Fruit fly (Drosophila melanogaster) whole organism, embryonic: ENCODE measurements around the gene shakB.

Experiments
- Atf-2 ChIP-seq: fragments of 200-800 bp; sonication (Bioruptor generic); optimal IDR thresholded peaks from 2 replicates; lab custom pipeline; 2016; ENCODE audit warnings: missing biosample characterization, missing genetic modification characterization
- Atf3 ChIP-seq: fragments of 200-800 bp; sonication (Bioruptor generic); optimal IDR thresholded peaks from 3 replicates; lab custom pipeline; 2016; ENCODE audit warnings: missing biosample characterization, missing genetic modification characterization
- Awh ChIP-seq: fragments of 200-800 bp; sonication (Bioruptor generic); IDR thresholded peaks from 2 replicates; pipeline ENCODE4, ENCODE4 v1.3.6; 2022; ENCODE audit warnings: missing biosample characterization, missing genetic modification characterization
- CG10654 ChIP-seq: fragments of 200-800 bp; sonication (Bioruptor generic); optimal IDR thresholded peaks from 2 replicates; lab custom pipeline; 2016; ENCODE audit warnings: missing biosample characterization, missing genetic modification characterization
- CG11085 ChIP-seq: fragments of 200-800 bp; sonication (Bioruptor generic); IDR thresholded peaks from 2 replicates; pipeline ENCODE4 v1.3.6; 2022; ENCODE audit warnings: missing biosample characterization, missing genetic modification characterization
- CG11398 ChIP-seq: fragments of 200-800 bp; sonication (Bioruptor generic); optimal IDR thresholded peaks from 2 replicates; lab custom pipeline; 2016; ENCODE audit warnings: missing biosample characterization, missing genetic modification characterization
- CG12299 ChIP-seq: fragments of 200-800 bp; sonication (Bioruptor generic); optimal IDR thresholded peaks from 2 replicates; lab custom pipeline; 2018; ENCODE audit warnings: missing biosample characterization, mild to moderate bottlenecking, missing genetic modification characterization
- CG12744 ChIP-seq: fragments of 200-800 bp; sonication (Bioruptor generic); optimal IDR thresholded peaks from 2 replicates; lab custom pipeline; 2016; ENCODE audit warnings: missing biosample characterization, missing genetic modification characterization
- CG14014 ChIP-seq: fragments of 200-800 bp; sonication (Bioruptor generic); IDR thresholded peaks from 2 replicates; pipeline ENCODE4 v1.3.6; 2022; ENCODE audit warnings: missing biosample characterization, missing genetic modification characterization
- CG15514 ChIP-seq: fragments of 200-800 bp; sonication (Bioruptor generic); optimal IDR thresholded peaks from 3 replicates; lab custom pipeline; 2017; ENCODE audit warnings: missing biosample characterization, missing genetic modification characterization, mild to moderate bottlenecking, moderate library complexity, missing genetic modification reagents
- CG17802 ChIP-seq: fragments of 200-800 bp; sonication (Bioruptor generic); optimal IDR thresholded peaks from 2 replicates; lab custom pipeline; 2018; ENCODE audit warnings: missing biosample characterization, mild to moderate bottlenecking, missing genetic modification characterization, moderate library complexity
- CG18619 ChIP-seq: fragments of 200-800 bp; sonication (Bioruptor generic); optimal IDR thresholded peaks from 3 replicates; lab custom pipeline; 2017; ENCODE audit warnings: missing biosample characterization, mild to moderate bottlenecking, missing genetic modification characterization
- CG34376 ChIP-seq: fragments of 200-800 bp; sonication (Bioruptor generic); optimal IDR thresholded peaks from 2 replicates; lab custom pipeline; 2018; ENCODE audit warnings: missing biosample characterization, mild to moderate bottlenecking, missing genetic modification characterization
- CG4360 ChIP-seq: fragments of 200-800 bp; sonication (Bioruptor generic); IDR thresholded peaks from 2 replicates; pipeline ENCODE4 v1.3.6; 2022; ENCODE audit warnings: missing biosample characterization, missing genetic modification characterization
- CG43689 ChIP-seq: fragments of 200-800 bp; sonication (Bioruptor generic); IDR thresholded peaks from 2 replicates; pipeline ENCODE4 v1.3.6; 2022; ENCODE audit warnings: missing biosample characterization, missing genetic modification characterization
- CG5180 ChIP-seq: fragments of 200-800 bp; sonication (Bioruptor generic); optimal IDR thresholded peaks from 3 replicates; lab custom pipeline; 2017; ENCODE audit warnings: missing biosample characterization, missing genetic modification characterization, mild to moderate bottlenecking, moderate library complexity, missing genetic modification reagents
- CG6254 ChIP-seq: fragments of 200-800 bp; sonication (Bioruptor generic); optimal IDR thresholded peaks from 3 replicates; lab custom pipeline; 2017; ENCODE audit warnings: mild to moderate bottlenecking, missing biosample characterization, missing genetic modification reagents, missing genetic modification characterization
- CG6854 ChIP-seq: fragments of 200-800 bp; sonication (Bioruptor generic); optimal IDR thresholded peaks from 3 replicates; lab custom pipeline; 2017; ENCODE audit warnings: missing biosample characterization, mild to moderate bottlenecking, missing genetic modification characterization
- CG7786 ChIP-seq: fragments of 200-800 bp; sonication (Bioruptor generic); optimal IDR thresholded peaks from 2 replicates; lab custom pipeline; 2016; ENCODE audit warnings: missing biosample characterization, missing genetic modification characterization
- CG7839 ChIP-seq: fragments of 200-800 bp; sonication (Bioruptor generic); optimal IDR thresholded peaks from 3 replicates; lab custom pipeline; 2018; ENCODE audit warnings: missing biosample characterization, mild to moderate bottlenecking, missing genetic modification characterization, moderate library complexity
- CG7987 ChIP-seq: fragments of 200-800 bp; sonication (Bioruptor generic); optimal IDR thresholded peaks from 2 replicates; lab custom pipeline; 2018; ENCODE audit warnings: missing biosample characterization, mild to moderate bottlenecking, missing genetic modification characterization, moderate library complexity
- CG8359 ChIP-seq: fragments of 200-800 bp; sonication (Bioruptor generic); optimal IDR thresholded peaks from 2 replicates; lab custom pipeline; 2017; ENCODE audit warnings: missing biosample characterization, mild to moderate bottlenecking, missing genetic modification characterization, borderline replicate concordance
- E2f1 ChIP-seq: fragments of 200-800 bp; sonication (Bioruptor generic); IDR thresholded peaks from 2 replicates; pipeline ENCODE4 v1.3.6; 2022; ENCODE audit warnings: missing biosample characterization, missing genetic modification characterization
- ERR ChIP-seq: fragments of 200-800 bp; sonication (Bioruptor generic); optimal IDR thresholded peaks from 2 replicates; lab custom pipeline; 2016; ENCODE audit warnings: missing biosample characterization, missing genetic modification characterization
- Elba2 ChIP-seq: fragments of 200-800 bp; sonication (Bioruptor generic); optimal IDR thresholded peaks from 3 replicates; lab custom pipeline; 2016; ENCODE audit warnings: missing biosample characterization, missing genetic modification characterization
- HLH54F ChIP-seq: fragments of 200-800 bp; sonication (Bioruptor generic); optimal IDR thresholded peaks from 3 replicates; lab custom pipeline; 2016; ENCODE audit warnings: missing biosample characterization, missing genetic modification characterization
- Hr39 ChIP-seq: fragments of >200 bp; optimal IDR thresholded peaks from 2 replicates; lab custom pipeline; 2017
- Hr78 ChIP-seq, 2 experiments: fragments of 200-800 bp in 1 of 2; fragments of >200 bp in 1 of 2; sonication (Bioruptor generic) in 1 of 2; optimal IDR thresholded peaks; 2 replicates each; lab custom pipeline; 2017 to 2019; ENCODE audit warnings: missing biosample characterization in 2 of 2, missing genetic modification characterization in 2 of 2, mild to moderate bottlenecking in 1 of 2, moderate library complexity in 1 of 2
- Lim3 ChIP-seq: fragments of 200-800 bp; sonication (Bioruptor generic); IDR thresholded peaks from 2 replicates; pipeline ENCODE4 v1.3.6; 2022; ENCODE audit warnings: missing biosample characterization, missing genetic modification characterization
- MTF-1 ChIP-seq: fragments of 200-800 bp; sonication (Bioruptor generic); optimal IDR thresholded peaks from 2 replicates; lab custom pipeline; 2018; ENCODE audit warnings: missing biosample characterization, mild to moderate bottlenecking, missing genetic modification characterization, borderline replicate concordance
- Pdp1 ChIP-seq, 2 experiments: fragments of 200-800 bp; sonication (Bioruptor generic); optimal IDR thresholded peaks; 3 replicates each; lab custom pipeline; 2016; ENCODE audit warnings: missing biosample characterization in 2 of 2, missing genetic modification characterization in 2 of 2, mild to moderate bottlenecking in 1 of 2, moderate library complexity in 1 of 2
- Sox102F ChIP-seq: fragments of 200-800 bp; sonication (Bioruptor generic); optimal IDR thresholded peaks from 2 replicates; lab custom pipeline; 2018; ENCODE audit warnings: missing biosample characterization, mild to moderate bottlenecking, missing genetic modification characterization, moderate library complexity
- Sry-δ ChIP-seq: fragments of 200-800 bp; sonication (Bioruptor generic); optimal IDR thresholded peaks from 2 replicates; lab custom pipeline; 2016; ENCODE audit warnings: missing biosample characterization, missing genetic modification characterization
- bab2 ChIP-seq: fragments of 200-800 bp; sonication (Bioruptor generic); optimal IDR thresholded peaks from 2 replicates; lab custom pipeline; 2016; ENCODE audit warnings: missing biosample characterization, missing genetic modification characterization
- cad ChIP-seq: fragments of >200 bp; optimal IDR thresholded peaks from 2 replicates; lab custom pipeline; 2017; ENCODE audit warnings: missing biosample characterization, missing genetic modification characterization
- da ChIP-seq: fragments of 200-800 bp; sonication (Bioruptor generic); optimal IDR thresholded peaks from 2 replicates; lab custom pipeline; 2016; ENCODE audit warnings: missing biosample characterization, missing genetic modification characterization
- dpn ChIP-seq, 2 experiments: fragments of 200-800 bp; sonication (Bioruptor generic); optimal IDR thresholded peaks; 3 replicates each; lab custom pipeline; 2016; ENCODE audit warnings: missing biosample characterization in 2 of 2, missing genetic modification characterization in 2 of 2
- gt ChIP-seq: fragments of 200-800 bp; sonication (Bioruptor generic); IDR thresholded peaks from 2 replicates; pipeline ENCODE4 v1.3.6; 2022; ENCODE audit warnings: missing biosample characterization, missing genetic modification characterization
- hth ChIP-seq: fragments of >200 bp; optimal IDR thresholded peaks from 2 replicates; lab custom pipeline; 2017; ENCODE audit warnings: inconsistent platforms
- inv ChIP-seq: fragments of 200-800 bp; sonication (Bioruptor generic); IDR thresholded peaks from 2 replicates; pipeline ENCODE4 v1.3.6; 2022; ENCODE audit warnings: missing biosample characterization, missing genetic modification characterization; ENCODE audit not compliant: partially characterized antibody
- jumu ChIP-seq: fragments of 200-800 bp; sonication (Bioruptor generic); optimal IDR thresholded peaks from 3 replicates; lab custom pipeline; 2016; ENCODE audit warnings: missing biosample characterization, missing genetic modification characterization
- mld ChIP-seq: fragments of 200-800 bp; sonication (Bioruptor generic); IDR thresholded peaks from 3 replicates; pipeline ENCODE4 v1.3.6; 2022; ENCODE audit warnings: missing biosample characterization, missing genetic modification characterization; ENCODE audit not compliant: partially characterized antibody
- nerfin-1 ChIP-seq: fragments of 200-800 bp; sonication (Bioruptor generic); optimal IDR thresholded peaks from 3 replicates; lab custom pipeline; 2019; ENCODE audit warnings: missing biosample characterization, mild to moderate bottlenecking, missing genetic modification characterization, moderate library complexity
- phol ChIP-seq: fragments of 200-800 bp; sonication (Bioruptor generic); optimal IDR thresholded peaks from 3 replicates; lab custom pipeline; 2018; ENCODE audit warnings: missing biosample characterization, mild to moderate bottlenecking, missing genetic modification characterization, moderate library complexity
- pnt ChIP-seq: fragments of 200-800 bp; sonication (Bioruptor generic); optimal IDR thresholded peaks from 3 replicates; lab custom pipeline; 2016; ENCODE audit warnings: missing biosample characterization, missing genetic modification characterization
- slbo ChIP-seq: fragments of 200-800 bp; sonication (Bioruptor generic); IDR thresholded peaks from 2 replicates; pipeline ENCODE4 v1.3.6; 2022; ENCODE audit warnings: missing biosample characterization, missing genetic modification characterization
- sug ChIP-seq: fragments of 200-800 bp; optimal IDR thresholded peaks from 2 replicates; lab custom pipeline; 2019; ENCODE audit warnings: missing biosample characterization, mild to moderate bottlenecking, missing genetic modification characterization, moderate library complexity
- tgo ChIP-seq: fragments of 200-800 bp; sonication (Bioruptor generic); IDR thresholded peaks from 3 replicates; pipeline ENCODE4 v1.3.6; 2022; ENCODE audit warnings: missing biosample characterization, missing genetic modification characterization
- tll ChIP-seq, 2 experiments: fragments of 200-800 bp in 1 of 2; fragments of >200 bp in 1 of 2; sonication (Bioruptor generic) in 1 of 2; optimal IDR thresholded peaks; 2 replicates each; lab custom pipeline; 2017 to 2019; ENCODE audit warnings: missing biosample characterization in 2 of 2, missing genetic modification characterization in 2 of 2, mild to moderate bottlenecking in 1 of 2, moderate library complexity in 1 of 2
- vfl ChIP-seq: fragments of 200-800 bp; sonication (Bioruptor generic); optimal IDR thresholded peaks from 2 replicates; lab custom pipeline; 2016; ENCODE audit warnings: missing biosample characterization, missing genetic modification characterization

The shakB gene

dm6 chrX:20760444-20760843, 166.4 kb downstream of the shakB start (continued):
- TF ChIP-seq da (GFP tag; lab: Kevin White, UChicago): peak; percentile 59
- TF ChIP-seq vfl (GFP tag; lab: Kevin White, UChicago): peak; percentile 34
- TF ChIP-seq Sry-δ: peak; percentile 76
- peak; percentile 55; the same call in 1 of the 2 replicates for TF ChIP-seq CG43689 (GFP tag; lab: Robert Waterston, UW)
- TF ChIP-seq CG4360 (GFP tag; lab: Robert Waterston, UW): peak; percentile 46; the same call in 1 of the 2 replicates
- peak; percentile 74 for TF ChIP-seq CG12744 (GFP tag; lab: Kevin White, UChicago)
- peak; percentile 63 for TF ChIP-seq CG15514 (GFP tag; lab: Kevin White, UChicago)
- TF ChIP-seq tll (GFP tag; optimal IDR thresholded peaks at IDR 0.05; lab: Kevin White, UChicago): no peak
- TF ChIP-seq Hr39: no peak
- TF ChIP-seq CG10654 (GFP tag; lab: Kevin White, UChicago): peak; percentile 63
- no peak for TF ChIP-seq CG6254 (GFP tag; lab: Kevin White, UChicago)
- peak; percentile 38 for TF ChIP-seq CG12299
- peak; percentile 82 for TF ChIP-seq Sox102F
- peak; percentile 88 for TF ChIP-seq slbo (GFP tag; lab: Robert Waterston, UW)
- peak; percentile 82 for TF ChIP-seq MTF-1 (GFP tag; lab: Kevin White, UChicago)
- peak; percentile 37 for TF ChIP-seq CG6854
- TF ChIP-seq CG7987 (GFP tag; lab: Kevin White, UChicago): peak; percentile 80
- TF ChIP-seq mld (GFP tag; lab: Robert Waterston, UW): peak; percentile 73; the same call in 2 of the 3 replicates
- TF ChIP-seq CG5180: peak; percentile 35
- peak; percentile 73 for TF ChIP-seq Atf3 (GFP tag; lab: Kevin White, UChicago)
- TF ChIP-seq Hr78 (GFP tag; optimal IDR thresholded peaks at IDR 0.05; lab: Kevin White, UChicago): no peak
- TF ChIP-seq CG8359: no peak
- peak; percentile 47; the same call in 1 of the 2 replicates for TF ChIP-seq Awh (GFP tag; lab: Robert Waterston, UW)
- peak; percentile 88 for TF ChIP-seq bab2
- TF ChIP-seq Atf-2 (GFP tag; lab: Kevin White, UChicago): peak; percentile 76
- TF ChIP-seq hth (lab: Kevin White, UChicago): no peak
- TF ChIP-seq tgo (GFP tag; lab: Robert Waterston, UW): peak; percentile 71
- no peak for TF ChIP-seq cad
- TF ChIP-seq CG18619 (GFP tag; lab: Kevin White, UChicago): peak; percentile 71
- TF ChIP-seq Pdp1 (GFP tag; optimal IDR thresholded peaks at IDR 0.05; lab: Kevin White, UChicago): peak; percentile 59 to 78
- peak; percentile 59 for TF ChIP-seq CG17802 (tag; lab: Kevin White, UChicago)
- TF ChIP-seq CG11398: peak; percentile 50
- peak; percentile 25 for TF ChIP-seq jumu (GFP tag; lab: Kevin White, UChicago)
- TF ChIP-seq dpn (GFP tag; optimal IDR thresholded peaks at IDR 0.05; lab: Kevin White, UChicago): peak; percentile 84 to 86
- peak; percentile 71 for TF ChIP-seq phol (tag; lab: Kevin White, UChicago)
- peak; percentile 53 for TF ChIP-seq nerfin-1
- peak; percentile 72 for TF ChIP-seq HLH54F (GFP tag; lab: Kevin White, UChicago)
- peak; percentile 52 for TF ChIP-seq pnt (GFP tag; lab: Kevin White, UChicago)
- TF ChIP-seq Lim3 (GFP tag; lab: Robert Waterston, UW): no peak
- TF ChIP-seq Elba2 (GFP tag; lab: Kevin White, UChicago): peak; percentile 42
- peak; percentile 64 for TF ChIP-seq sug (tag; lab: Kevin White, UChicago)
- peak; percentile 65 for TF ChIP-seq CG34376 (GFP tag; lab: Kevin White, UChicago)
- TF ChIP-seq inv (GFP tag; lab: Robert Waterston, UW): peak; percentile 75
- TF ChIP-seq ERR (GFP tag; lab: Kevin White, UChicago): peak; percentile 95
- TF ChIP-seq E2f1 (GFP tag; lab: Robert Waterston, UW): peak; percentile 76
- peak; percentile 52 for TF ChIP-seq CG7786 (GFP tag; lab: Kevin White, UChicago)
- no peak for TF ChIP-seq gt (GFP tag; lab: Robert Waterston, UW)
- 0 out of 2 replicates have a peak, but pooled peaks have one; percentile 74 for TF ChIP-seq CG14014 (GFP tag; lab: Robert Waterston, UW)
- peak; percentile 78 for TF ChIP-seq CG11085 (GFP tag; lab: Robert Waterston, UW)
- peak; percentile 79 for TF ChIP-seq CG7839
